Worm (Caenorhabditis elegans): ENCODE measurements around the gene pcdr-1.

DNA sequence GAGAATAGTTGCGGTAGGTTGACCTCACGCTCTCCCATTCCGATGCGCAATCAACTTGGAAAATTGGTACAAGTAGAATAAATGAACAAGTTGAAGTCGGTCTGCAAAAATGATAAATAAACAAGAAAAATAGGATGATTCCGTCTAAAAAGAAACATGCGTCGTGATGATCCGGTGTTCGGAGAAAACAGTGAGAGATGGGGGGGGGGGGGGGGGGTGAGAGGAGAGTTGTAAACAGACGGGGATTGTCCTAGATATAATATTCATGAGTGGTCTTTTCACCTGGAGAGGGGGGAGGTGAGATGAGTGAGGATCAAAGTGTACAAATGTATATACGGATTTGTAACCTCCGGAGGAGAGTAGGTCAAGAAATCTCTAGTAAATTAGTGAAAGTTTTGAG is 9.1 kb downstream of the pcdr-1 start, which contains the start of gene F59D12.2:
- TF ChIP-seq hmg-11 (tag; optimal IDR thresholded peaks at IDR 0.05) (no peak), R02D3.7 (tag; optimal IDR thresholded peaks at IDR 0.05) (no peak), lin-39 (tag; optimal IDR thresholded peaks at IDR 0.05) (no peak), lin-15B (tag; optimal IDR thresholded peaks at IDR 0.05) (no peak), skn-1 (tag; optimal IDR thresholded peaks at IDR 0.05) (no peak), ceh-9 (tag; optimal IDR thresholded peaks at IDR 0.05) (no peak), snpc-4 (tag; optimal IDR thresholded peaks at IDR 0.05) (no peak), nhr-25 (tag; optimal IDR thresholded peaks at IDR 0.05) (no peak), tbx-2 (tag; optimal IDR thresholded peaks at IDR 0.05) (no peak), aly-2 (tag; optimal IDR thresholded peaks at IDR 0.05) (no peak), fos-1 (tag; optimal IDR thresholded peaks at IDR 0.05) (no peak)

All from whole organism, L3 larva.